Worm (Caenorhabditis elegans) whole organism, late embryonic: ENCODE measurements around the gene rnp-7.
A peak's percentile ranks its signal among the peaks of the same experiment; 100 is the strongest.

ENCODE experiments used
- F13H6.1 ChIP-seq: sonication (generic microtip); optimal IDR thresholded peaks from 2 replicates; lab custom pipeline; 2016; ENCODE audit warnings: missing genetic modification characterization, missing compliant biosample characterization
- ceh-24 ChIP-seq: sonication (generic microtip); optimal IDR thresholded peaks from 2 replicates; lab custom pipeline; 2016; ENCODE audit warnings: mild to moderate bottlenecking, missing genetic modification characterization, missing compliant biosample characterization
- hlh-30 ChIP-seq: sonication (generic microtip); optimal IDR thresholded peaks from 2 replicates; lab custom pipeline; 2017; ENCODE audit warnings: antibody characterized with exemption, missing genetic modification characterization, missing compliant biosample characterization; ENCODE audit not compliant: insufficient read depth
- nfya-1 ChIP-seq: sonication (generic microtip); optimal IDR thresholded peaks from 2 replicates; lab custom pipeline; 2017; ENCODE audit warnings: missing genetic modification characterization, mild to moderate bottlenecking, missing compliant biosample characterization, antibody characterized with exemption, moderate library complexity
- nhr-11 ChIP-seq: fragments of 150-350 bp; optimal IDR thresholded peaks from 2 replicates; lab custom pipeline; 2014; ENCODE audit warnings: missing biosample characterization, missing genetic modification characterization
- pag-3 ChIP-seq: sonication (generic microtip); optimal IDR thresholded peaks from 2 replicates; lab custom pipeline; 2016; ENCODE audit warnings: missing compliant biosample characterization, missing genetic modification characterization, borderline replicate concordance
- pha-4 ChIP-seq: fragments of 150-350 bp; optimal IDR thresholded peaks from 2 replicates; lab custom pipeline; 2018; ENCODE audit warnings: missing biosample characterization, missing genetic modification reagents, missing genetic modification characterization
- sox-2 ChIP-seq: fragments of 200-800 bp; sonication (Bioruptor generic); IDR thresholded peaks from 2 replicates; pipeline ENCODE4 v1.3.6; 2022; ENCODE audit warnings: missing genetic modification reagents, missing genetic modification characterization, missing compliant biosample characterization
- unc-86 ChIP-seq: sonication (generic microtip); optimal IDR thresholded peaks from 2 replicates; lab custom pipeline; 2016; ENCODE audit warnings: missing genetic modification characterization, missing compliant biosample characterization

ce11 chrIII:7207903-7208497 lies 47.0 kb upstream of the rnp-7 start, which contains the start of gene rpl-6:
- TF ChIP-seq pha-4 (tag; lab: Kevin White, UChicago) = no peak
- TF ChIP-seq hlh-30 = no peak
- TF ChIP-seq sox-2 = no peak
- no peak for TF ChIP-seq unc-86 (tag; lab: Kevin White, UChicago)
- no peak for TF ChIP-seq ceh-24 (tag; lab: Kevin White, UChicago)
- TF ChIP-seq F13H6.1 (tag; lab: Kevin White, UChicago) = no peak
- TF ChIP-seq nfya-1 = peak; percentile 93
- no peak for TF ChIP-seq nhr-11 (tag; lab: Kevin White, UChicago)
- TF ChIP-seq pag-3 (tag; lab: Kevin White, UChicago) = no peak
